Fruit fly (Drosophila melanogaster): Measurements from ENCODE around the gene yellow-k.
A peak's percentile ranks its signal among the peaks of the same experiment; 100 is the strongest.

yellow-k gene

dm6 chr3L:15563058-15563850, 42.8 kb downstream of the yellow-k start, which contains the start of the genes CG7739 and SCCRO (continued):
- peak; percentile 36 for TF ChIP-seq corto (GFP tag; optimal IDR thresholded peaks at IDR 0.05)
- no peak for TF ChIP-seq crc (GFP tag; optimal IDR thresholded peaks at IDR 0.05)
- peak; percentile 35 for TF ChIP-seq CG18619 (GFP tag; optimal IDR thresholded peaks at IDR 0.05)
- no peak for TF ChIP-seq CkIIα-i1 (GFP tag; IDR thresholded peaks at IDR 0.05)
- TF ChIP-seq Adf1 (GFP tag; IDR thresholded peaks at IDR 0.05), result peak; percentile 47
- no peak for TF ChIP-seq mirr (GFP tag; optimal IDR thresholded peaks at IDR 0.05)
- no peak for TF ChIP-seq disco-r (GFP tag; optimal IDR thresholded peaks at IDR 0.05)
- TF ChIP-seq dati (GFP tag; IDR thresholded peaks at IDR 0.05), result no peak
- TF ChIP-seq vnd (GFP tag; IDR thresholded peaks at IDR 0.05; ENCODE audit: partially characterized antibody), result peak; percentile 7; the same call in 1 of the 3 replicates
- TF ChIP-seq CG15011 (GFP tag; optimal IDR thresholded peaks at IDR 0.05), result no peak
- TF ChIP-seq gce (GFP tag; IDR thresholded peaks at IDR 0.05), result no peak
- TF ChIP-seq CG32767 (GFP tag; IDR thresholded peaks at IDR 0.05), result peak; percentile 43; the same call in 1 of the 2 replicates
- peak; percentile 87 for TF ChIP-seq CG32532 (GFP tag; IDR thresholded peaks at IDR 0.05)
- no peak for TF ChIP-seq cwo (GFP tag; optimal IDR thresholded peaks at IDR 0.05)
- TF ChIP-seq CG4820 (GFP tag; optimal IDR thresholded peaks at IDR 0.05), result peak; percentile 5
- peak; percentile 26 for TF ChIP-seq Antp (GFP tag; optimal IDR thresholded peaks at IDR 0.05)
- TF ChIP-seq ken (GFP tag; IDR thresholded peaks at IDR 0.05), result 0 out of 3 replicates have a peak, but pooled peaks have one; percentile 52
- TF ChIP-seq bbx (GFP tag; IDR thresholded peaks at IDR 0.05; ENCODE audit: partially characterized antibody), result peak; percentile 50; the same call in 1 of the 2 replicates
- no peak for TF ChIP-seq fd102C (GFP tag; optimal IDR thresholded peaks at IDR 0.05)
- TF ChIP-seq CG17385 (GFP tag; optimal IDR thresholded peaks at IDR 0.05), result peak; percentile 42
- peak; percentile 50 for TF ChIP-seq dmrt11E (tag; optimal IDR thresholded peaks at IDR 0.05)
- TF ChIP-seq mam (GFP tag; optimal IDR thresholded peaks at IDR 0.05), result peak; percentile 42
- TF ChIP-seq chinmo (GFP tag; IDR thresholded peaks at IDR 0.05; ENCODE audit: partially characterized antibody), result 0 out of 4 replicates have a peak, but pooled peaks have one; percentile 46
- TF ChIP-seq nerfin-2 (GFP tag; IDR thresholded peaks at IDR 0.05; ENCODE audit: partially characterized antibody), result no peak
- no peak for TF ChIP-seq twi (tag; optimal IDR thresholded peaks at IDR 0.05)
- TF ChIP-seq da (GFP tag; optimal IDR thresholded peaks at IDR 0.05), result no peak
- TF ChIP-seq vvl (GFP tag; IDR thresholded peaks at IDR 0.05), result peak; percentile 82
- TF ChIP-seq CG6254 (GFP tag; optimal IDR thresholded peaks at IDR 0.05), result no peak
- peak; percentile 30 for TF ChIP-seq Ets97D (GFP tag; optimal IDR thresholded peaks at IDR 0.05)
- TF ChIP-seq CG30403 (GFP tag; optimal IDR thresholded peaks at IDR 0.05), result peak; percentile 71
- TF ChIP-seq CG33557 (GFP tag; optimal IDR thresholded peaks at IDR 0.05), result no peak
- 0 out of 2 replicates have a peak, but pooled peaks have one; percentile 15 for TF ChIP-seq CG14667 (GFP tag; IDR thresholded peaks at IDR 0.05)
- TF ChIP-seq Hmr (GFP tag; optimal IDR thresholded peaks at IDR 0.05), result peak; percentile 42
- no peak for TF ChIP-seq yki (optimal IDR thresholded peaks at IDR 0.05)
- peak; percentile 87 for TF ChIP-seq CG30020 (tag; optimal IDR thresholded peaks at IDR 0.05)
- TF ChIP-seq CG8290 (GFP tag; optimal IDR thresholded peaks at IDR 0.05), result no peak
- TF ChIP-seq CG8290 (tag; optimal IDR thresholded peaks at IDR 0.05), result no peak
- TF ChIP-seq CG11085 (GFP tag; IDR thresholded peaks at IDR 0.05), result peak; percentile 66
- peak; percentile 58 for TF ChIP-seq CG8388 (GFP tag; optimal IDR thresholded peaks at IDR 0.05)
- peak; percentile 5 for TF ChIP-seq cato (GFP tag; optimal IDR thresholded peaks at IDR 0.05; ENCODE audit: borderline replicate concordance)
- peak; percentile 56 for TF ChIP-seq CG1602 (GFP tag; optimal IDR thresholded peaks at IDR 0.05)
- no peak for TF ChIP-seq CG9876 (GFP tag; optimal IDR thresholded peaks at IDR 0.05)
- peak; percentile 73 for TF ChIP-seq CG6689 (GFP tag; IDR thresholded peaks at IDR 0.05)
- TF ChIP-seq pho (GFP tag; optimal IDR thresholded peaks at IDR 0.05), result peak; percentile 25
- peak; percentile 58 for TF ChIP-seq sens (GFP tag)
- TF ChIP-seq CG13287 (GFP tag; IDR thresholded peaks at IDR 0.05; ENCODE audit: partially characterized antibody), result peak; percentile 76
- no peak for TF ChIP-seq sr (GFP tag; IDR thresholded peaks at IDR 0.05)
- peak; percentile 72; the same call in 2 of the 3 replicates for TF ChIP-seq CG34422 (GFP tag; IDR thresholded peaks at IDR 0.05)
- peak; percentile 46 for TF ChIP-seq CG12155 (GFP tag; optimal IDR thresholded peaks at IDR 0.05)
- TF ChIP-seq tna (GFP tag; IDR thresholded peaks at IDR 0.05; ENCODE audit: partially characterized antibody), result no peak

Measured in whole organism, embryonic.